Worm (Caenorhabditis elegans) whole organism, late embryonic: ENCODE measurements around the gene fbxc-23.

Source experiments
- C08G9.2 ChIP-seq: sonication (generic microtip); optimal IDR thresholded peaks from 2 replicates; lab custom pipeline; 2016; ENCODE audit warnings: mild to moderate bottlenecking, missing genetic modification characterization, moderate library complexity, missing compliant biosample characterization
- K09A11.1 ChIP-seq: sonication (generic microtip); optimal IDR thresholded peaks from 2 replicates; lab custom pipeline; 2017; ENCODE audit warnings: antibody characterized with exemption, mild to moderate bottlenecking, missing genetic modification characterization, missing compliant biosample characterization; ENCODE audit not compliant: insufficient read depth
- ama-1 ChIP-seq: fragments of 150-350 bp; optimal IDR thresholded peaks from 2 replicates; lab custom pipeline; 2014
- dmd-4 ChIP-seq: sonication (generic microtip); optimal IDR thresholded peaks from 2 replicates; lab custom pipeline; 2016; ENCODE audit warnings: borderline replicate concordance, missing genetic modification characterization, missing compliant biosample characterization
- elt-2 ChIP-seq: sonication (generic microtip); optimal IDR thresholded peaks from 2 replicates; lab custom pipeline; 2016; ENCODE audit warnings: missing genetic modification reagents, missing genetic modification characterization, missing compliant biosample characterization
- elt-4 ChIP-seq: sonication (generic microtip); optimal IDR thresholded peaks from 2 replicates; lab custom pipeline; 2016; ENCODE audit warnings: missing genetic modification characterization, missing compliant biosample characterization
- nhr-11 ChIP-seq: fragments of 150-350 bp; optimal IDR thresholded peaks from 2 replicates; lab custom pipeline; 2014; ENCODE audit warnings: missing biosample characterization, missing genetic modification characterization
- pag-3 ChIP-seq: sonication (generic microtip); optimal IDR thresholded peaks from 2 replicates; lab custom pipeline; 2016; ENCODE audit warnings: missing compliant biosample characterization, missing genetic modification characterization, borderline replicate concordance
- pha-4 ChIP-seq: fragments of 150-350 bp; optimal IDR thresholded peaks from 2 replicates; lab custom pipeline; 2018; ENCODE audit warnings: missing biosample characterization, missing genetic modification reagents, missing genetic modification characterization
- sdc-2 ChIP-seq: sonication (generic microtip); optimal IDR thresholded peaks from 2 replicates; lab custom pipeline; 2016; ENCODE audit warnings: missing genotype, missing genetic modification characterization, missing compliant biosample characterization
- sox-2 ChIP-seq: fragments of 200-800 bp; sonication (Bioruptor generic); IDR thresholded peaks from 2 replicates; pipeline ENCODE4 v1.3.6; 2022; ENCODE audit warnings: missing genetic modification reagents, missing genetic modification characterization, missing compliant biosample characterization

DNA sequence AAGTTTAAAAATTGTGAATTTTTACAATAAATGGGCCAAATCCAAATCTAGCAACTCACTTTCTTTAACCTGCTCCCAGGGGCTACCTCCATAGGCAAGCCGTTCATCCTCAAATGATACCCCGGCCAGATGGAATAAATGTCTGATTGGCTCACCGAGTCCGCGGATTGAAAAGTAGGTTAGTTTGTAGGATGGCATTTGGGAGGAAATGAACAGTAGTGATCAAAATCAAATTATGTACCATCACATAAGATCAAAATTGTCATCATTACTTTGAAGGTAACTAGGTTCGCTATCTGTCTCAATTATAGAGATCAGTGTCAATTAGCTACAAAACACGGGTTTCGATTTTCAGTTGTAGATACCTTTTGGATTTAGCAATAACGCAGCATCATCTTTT is 34.3 kb upstream of the fbxc-23 start, which contains the start of the genes gst-17 and gst-18:
- no peak for TF ChIP-seq sox-2 (GFP tag; lab: Robert Waterston, UW)
- no peak for TF ChIP-seq dmd-4 (tag; lab: Kevin White, UChicago)
- TF ChIP-seq C08G9.2 (tag; lab: Kevin White, UChicago) = no peak
- no peak for TF ChIP-seq sdc-2 (tag; lab: Kevin White, UChicago)
- TF ChIP-seq elt-4 (tag; lab: Kevin White, UChicago) = no peak
- no peak for TF ChIP-seq pha-4 (tag; lab: Kevin White, UChicago)
- TF ChIP-seq pag-3 (tag; lab: Kevin White, UChicago) = no peak
- no peak for TF ChIP-seq nhr-11 (tag; lab: Kevin White, UChicago)
- TF ChIP-seq K09A11.1 (tag; lab: Kevin White, UChicago) = no peak
- TF ChIP-seq ama-1 (lab: Kevin White, UChicago) = no peak
- no peak for TF ChIP-seq elt-2 (tag; lab: Kevin White, UChicago)
